Worm (Caenorhabditis elegans) whole organism, early embryonic: ENCODE results near the gene W06H8.6.

Source experiments
- ama-1 ChIP-seq: fragments of 150-350 bp; optimal IDR thresholded peaks from 2 replicates; lab custom pipeline; 2014
- ceh-36 ChIP-seq: sonication (generic microtip); optimal IDR thresholded peaks from 2 replicates; lab custom pipeline; 2016; ENCODE audit warnings: missing genetic modification characterization, inconsistent platforms, missing compliant biosample characterization
- hnd-1 ChIP-seq: sonication (generic microtip); optimal IDR thresholded peaks from 2 replicates; lab custom pipeline; 2016; ENCODE audit warnings: missing genetic modification characterization, missing compliant biosample characterization
- scrt-1 ChIP-seq: fragments of 200-800 bp; sonication (Bioruptor generic); IDR thresholded peaks from 2 replicates; pipeline ENCODE4 v1.3.6; 2022; ENCODE audit warnings: missing genetic modification characterization, missing compliant biosample characterization
- tbx-37 ChIP-seq: fragments of 200-800 bp; sonication (Bioruptor generic); conservative IDR thresholded peaks from 2 replicates; pipeline ENCODE4 v1.3.6; 2022; ENCODE audit warnings: missing genetic modification reagents, missing genetic modification characterization, missing compliant biosample characterization
- tra-4 ChIP-seq: sonication (generic microtip); optimal IDR thresholded peaks from 2 replicates; lab custom pipeline; 2017; ENCODE audit warnings: missing genetic modification characterization, missing compliant biosample characterization

ce11 chrV:6223315-6224018, 3.3 kb downstream of the W06H8.6 start:
- no peak for TF ChIP-seq hnd-1 (tag; lab: Kevin White, UChicago)
- TF ChIP-seq scrt-1 (GFP tag; lab: Robert Waterston, UW): no peak
- no peak for TF ChIP-seq ama-1 (lab: Kevin White, UChicago)
- no peak for TF ChIP-seq tra-4
- no peak for TF ChIP-seq tbx-37 (GFP tag; lab: Robert Waterston, UW)
- TF ChIP-seq ceh-36: no peak
